Worm (Caenorhabditis elegans): Measurements from ENCODE around the gene twnk-1.

DNA sequence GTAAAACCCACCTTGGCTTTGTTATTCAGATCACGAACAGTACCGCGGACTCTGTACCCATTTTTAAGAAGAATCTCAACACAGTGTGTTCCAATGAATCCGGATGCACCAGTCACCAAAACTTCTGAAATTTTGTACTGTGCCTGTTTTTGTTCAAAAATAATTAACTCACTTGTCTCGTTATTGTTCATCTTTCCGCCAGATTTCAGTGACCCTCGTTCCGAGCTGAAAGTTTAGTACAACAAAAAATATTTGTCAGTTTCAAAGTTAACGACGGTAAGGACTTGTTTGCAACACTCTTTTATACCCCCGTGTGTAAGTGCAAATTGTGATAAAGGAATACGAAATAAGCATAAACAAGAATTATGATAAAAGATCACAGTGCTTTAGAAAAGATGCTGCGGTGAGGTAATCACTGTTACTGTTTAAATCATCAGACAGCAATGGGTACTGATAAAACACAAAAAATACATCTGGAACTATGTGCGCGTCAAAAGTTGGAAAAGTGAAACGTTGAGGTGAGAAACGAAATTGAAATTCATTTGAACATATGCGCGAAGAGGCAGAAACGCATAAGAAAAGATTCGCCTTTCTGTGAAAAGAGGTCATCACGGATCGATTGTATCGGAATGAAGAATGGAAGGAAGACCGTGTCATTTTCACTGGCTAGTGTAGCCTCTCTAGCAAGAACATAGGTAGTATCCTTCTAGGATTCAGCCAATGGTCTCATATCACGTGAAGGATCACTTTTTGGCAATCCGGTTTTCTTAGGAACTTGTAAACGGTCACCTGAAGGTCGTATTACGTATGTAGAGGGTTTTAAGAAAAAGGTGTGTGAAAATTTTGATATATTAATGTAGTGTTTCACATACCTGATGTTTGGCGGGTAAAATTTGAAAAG, 43.8 kb downstream of the twnk-1 start, which contains the start of gene F13D11.4:
- TF ChIP-seq aly-1 (tag; optimal IDR thresholded peaks at IDR 0.05) (no peak), ama-1 (optimal IDR thresholded peaks at IDR 0.05) (no peak), tra-4 (tag; optimal IDR thresholded peaks at IDR 0.05) (no peak)

All from whole organism, early embryonic.